Fruit fly (Drosophila melanogaster) whole organism, embryonic: ENCODE data around the gene CG11279.

Experiments used
- Abd-B ChIP-seq: fragments of 200-800 bp; sonication (Bioruptor generic); optimal IDR thresholded peaks from 2 replicates; lab custom pipeline; 2018; ENCODE audit warnings: missing biosample characterization, mild to moderate bottlenecking, missing genetic modification characterization, moderate library complexity
- Antp ChIP-seq: fragments of 200-800 bp; sonication (Bioruptor generic); optimal IDR thresholded peaks from 3 replicates; lab custom pipeline; 2016; ENCODE audit warnings: missing biosample characterization, missing genetic modification characterization
- B-H1 ChIP-seq: fragments of 200-800 bp; sonication (Bioruptor generic); IDR thresholded peaks from 3 replicates; pipeline ENCODE4 v1.3.6; 2022; ENCODE audit warnings: missing biosample characterization, missing genetic modification characterization
- Blimp-1 ChIP-seq: fragments of 200-800 bp; sonication (Bioruptor generic); optimal IDR thresholded peaks from 3 replicates; lab custom pipeline; 2018; ENCODE audit warnings: missing biosample characterization, missing genetic modification characterization, mild to moderate bottlenecking, moderate library complexity, missing genetic modification reagents
- CG12071 ChIP-seq: fragments of 200-800 bp; sonication (Bioruptor generic); optimal IDR thresholded peaks from 3 replicates; lab custom pipeline; 2018; ENCODE audit warnings: missing biosample characterization, mild to moderate bottlenecking, missing genetic modification characterization
- CG12236 ChIP-seq: fragments of 200-800 bp; sonication (Bioruptor generic); optimal IDR thresholded peaks from 2 replicates; lab custom pipeline; 2016; ENCODE audit warnings: missing biosample characterization, missing genetic modification characterization
- CG14860 ChIP-seq: fragments of 200-800 bp; sonication (Bioruptor generic); IDR thresholded peaks from 3 replicates; pipeline ENCODE4 v1.3.6; 2022; ENCODE audit warnings: missing biosample characterization, missing genetic modification characterization; ENCODE audit not compliant: partially characterized antibody
- CG15479 ChIP-seq: fragments of 200-800 bp; sonication (Bioruptor generic); optimal IDR thresholded peaks from 3 replicates; lab custom pipeline; 2019; ENCODE audit warnings: missing biosample characterization, mild to moderate bottlenecking, missing genetic modification characterization, moderate library complexity
- CG17328 ChIP-seq: fragments of 200-800 bp; sonication (Bioruptor generic); IDR thresholded peaks from 2 replicates; pipeline ENCODE4 v1.3.6; 2022; ENCODE audit warnings: missing biosample characterization, missing genetic modification characterization
- CG2120 ChIP-seq: fragments of 200-800 bp; sonication (Bioruptor generic); optimal IDR thresholded peaks from 3 replicates; lab custom pipeline; 2016; ENCODE audit warnings: missing biosample characterization, missing genetic modification characterization
- CG2199 ChIP-seq: fragments of 200-800 bp; sonication (Bioruptor generic); IDR thresholded peaks from 3 replicates; pipeline ENCODE4 v1.3.6; 2022; ENCODE audit warnings: missing biosample characterization, missing genetic modification characterization
- CG30403 ChIP-seq: fragments of 200-800 bp; sonication (Bioruptor generic); optimal IDR thresholded peaks from 3 replicates; lab custom pipeline; 2016; ENCODE audit warnings: missing biosample characterization, missing genetic modification characterization
- CG32767 ChIP-seq: fragments of 200-800 bp; sonication (Bioruptor generic); IDR thresholded peaks from 2 replicates; pipeline ENCODE4 v1.3.6; 2022; ENCODE audit warnings: missing biosample characterization, missing genetic modification characterization
- CG34224 ChIP-seq: fragments of 200-800 bp; sonication (Bioruptor generic); IDR thresholded peaks from 3 replicates; pipeline ENCODE4 v1.3.6; 2022; ENCODE audit warnings: missing biosample characterization, missing genetic modification characterization; ENCODE audit not compliant: partially characterized antibody
- CG4282 ChIP-seq: fragments of 200-800 bp; sonication (Bioruptor generic); optimal IDR thresholded peaks from 2 replicates; lab custom pipeline; 2016; ENCODE audit warnings: missing biosample characterization, missing genetic modification characterization
- CG4730 ChIP-seq: fragments of 200-800 bp; sonication (Bioruptor generic); IDR thresholded peaks from 2 replicates; pipeline ENCODE4 v1.3.6; 2022; ENCODE audit warnings: missing biosample characterization, missing genetic modification characterization
- CG6254 ChIP-seq: fragments of 200-800 bp; sonication (Bioruptor generic); optimal IDR thresholded peaks from 3 replicates; lab custom pipeline; 2017; ENCODE audit warnings: mild to moderate bottlenecking, missing biosample characterization, missing genetic modification reagents, missing genetic modification characterization
- CG7963 ChIP-seq: fragments of 200-800 bp; sonication (Bioruptor generic); IDR thresholded peaks from 3 replicates; pipeline ENCODE4 v1.3.6; 2022; ENCODE audit warnings: missing biosample characterization, missing genetic modification characterization; ENCODE audit not compliant: partially characterized antibody
- CG7987 ChIP-seq: fragments of 200-800 bp; sonication (Bioruptor generic); optimal IDR thresholded peaks from 2 replicates; lab custom pipeline; 2018; ENCODE audit warnings: missing biosample characterization, mild to moderate bottlenecking, missing genetic modification characterization, moderate library complexity
- CkIIα-i1 ChIP-seq: fragments of 200-800 bp; sonication (Bioruptor generic); IDR thresholded peaks from 2 replicates; pipeline ENCODE4 v1.3.6; 2022; ENCODE audit warnings: missing biosample characterization, missing genetic modification characterization
- GATAe ChIP-seq: fragments of 200-800 bp; sonication (Bioruptor generic); conservative IDR thresholded peaks from 2 replicates; pipeline ENCODE4 v1.3.6; 2022; ENCODE audit warnings: missing biosample characterization, missing genetic modification characterization
- Gug ChIP-seq: fragments of 200-800 bp; sonication (Bioruptor generic); IDR thresholded peaks from 4 replicates; pipeline ENCODE4 v1.3.6; 2022; ENCODE audit warnings: missing biosample characterization, missing genetic modification characterization
- H2.0 ChIP-seq: fragments of 200-800 bp; sonication (Bioruptor generic); IDR thresholded peaks from 2 replicates; pipeline ENCODE4 v1.3.6; 2022; ENCODE audit warnings: missing biosample characterization, missing genetic modification characterization
- Hr51 ChIP-seq, 2 experiments: fragments of 200-800 bp; sonication (Bioruptor generic); optimal IDR thresholded peaks; 2 replicates in 1 of 2; 3 replicates in 1 of 2; lab custom pipeline; 2016 to 2018; ENCODE audit warnings: missing biosample characterization in 2 of 2, missing genetic modification characterization in 2 of 2, mild to moderate bottlenecking in 1 of 2, moderate library complexity in 1 of 2
- Meics ChIP-seq: fragments of 200-800 bp; sonication (Bioruptor generic); optimal IDR thresholded peaks from 2 replicates; lab custom pipeline; 2017; ENCODE audit warnings: missing biosample characterization, mild to moderate bottlenecking, missing genetic modification characterization
- Mrtf ChIP-seq: fragments of 200-800 bp; sonication (Bioruptor generic); IDR thresholded peaks from 3 replicates; pipeline ENCODE4 v1.3.6; 2022; ENCODE audit warnings: missing biosample characterization, missing genetic modification characterization
- Nf-YA ChIP-seq: fragments of 200-800 bp; sonication (Bioruptor generic); IDR thresholded peaks from 2 replicates; pipeline ENCODE4 v1.3.6; 2022; ENCODE audit warnings: missing biosample characterization, missing genetic modification characterization
- Scr ChIP-seq: fragments of 200-800 bp; sonication (Bioruptor generic); IDR thresholded peaks from 2 replicates; pipeline ENCODE4 v1.3.6; 2022; ENCODE audit warnings: missing biosample characterization, missing genetic modification characterization; ENCODE audit not compliant: partially characterized antibody
- Sry-β ChIP-seq: fragments of 200-800 bp; sonication (Bioruptor generic); optimal IDR thresholded peaks from 2 replicates; lab custom pipeline; 2018; ENCODE audit warnings: missing biosample characterization, mild to moderate bottlenecking, missing genetic modification characterization, moderate library complexity
- Taf1 ChIP-seq: fragments of 200-800 bp; sonication (Bioruptor generic); IDR thresholded peaks from 2 replicates; pipeline ENCODE4 v1.3.6; 2022; ENCODE audit warnings: missing biosample characterization, missing genetic modification characterization
- Tbp ChIP-seq: fragments of >200 bp; optimal IDR thresholded peaks from 2 replicates; lab custom pipeline; 2018; ENCODE audit warnings: missing biosample characterization, missing genetic modification characterization
- Xrp1 ChIP-seq: fragments of 200-800 bp; sonication (Bioruptor generic); IDR thresholded peaks from 2 replicates; pipeline ENCODE4 v1.3.6; 2022; ENCODE audit warnings: missing biosample characterization, missing genetic modification characterization
- cad ChIP-seq: fragments of >200 bp; optimal IDR thresholded peaks from 2 replicates; lab custom pipeline; 2017; ENCODE audit warnings: missing biosample characterization, missing genetic modification characterization
- cg ChIP-seq: fragments of 200-800 bp; sonication (Bioruptor generic); optimal IDR thresholded peaks from 3 replicates; lab custom pipeline; 2019; ENCODE audit warnings: missing biosample characterization, mild to moderate bottlenecking, missing genetic modification characterization, moderate library complexity
- ci ChIP-seq: fragments of 200-800 bp; sonication (Bioruptor generic); IDR thresholded peaks from 3 replicates; pipeline ENCODE4 v1.3.6; 2022; ENCODE audit warnings: missing biosample characterization, missing genetic modification characterization
- dm ChIP-seq: fragments of 200-800 bp; sonication (Bioruptor generic); optimal IDR thresholded peaks from 3 replicates; lab custom pipeline; 2016; ENCODE audit warnings: missing biosample characterization, missing genetic modification characterization
- dpn ChIP-seq, 2 experiments: fragments of 200-800 bp; sonication (Bioruptor generic); optimal IDR thresholded peaks; 3 replicates each; lab custom pipeline; 2016; ENCODE audit warnings: missing biosample characterization in 2 of 2, missing genetic modification characterization in 2 of 2
- eyg ChIP-seq: fragments of 200-800 bp; sonication (Bioruptor generic); optimal IDR thresholded peaks from 3 replicates; lab custom pipeline; 2016; ENCODE audit warnings: missing biosample characterization, missing genetic modification characterization
- hbn ChIP-seq: fragments of 200-800 bp; sonication (Bioruptor generic); IDR thresholded peaks from 2 replicates; pipeline ENCODE4 v1.3.6; 2022; ENCODE audit warnings: missing biosample characterization, missing genetic modification characterization; ENCODE audit not compliant: partially characterized antibody
- jumu ChIP-seq: fragments of 200-800 bp; sonication (Bioruptor generic); optimal IDR thresholded peaks from 3 replicates; lab custom pipeline; 2016; ENCODE audit warnings: missing biosample characterization, missing genetic modification characterization
- ken ChIP-seq: fragments of 200-800 bp; sonication (Bioruptor generic); IDR thresholded peaks from 3 replicates; pipeline ENCODE4 v1.3.6; 2022; ENCODE audit warnings: missing biosample characterization, missing genetic modification characterization
- kni ChIP-seq: fragments of 200-800 bp; sonication (Bioruptor generic); optimal IDR thresholded peaks from 3 replicates; lab custom pipeline; 2017; ENCODE audit warnings: mild to moderate bottlenecking, missing biosample characterization, missing genetic modification reagents, missing genetic modification characterization
- phol ChIP-seq: fragments of 200-800 bp; sonication (Bioruptor generic); optimal IDR thresholded peaks from 3 replicates; lab custom pipeline; 2018; ENCODE audit warnings: missing biosample characterization, mild to moderate bottlenecking, missing genetic modification characterization, moderate library complexity
- slou ChIP-seq: fragments of 200-800 bp; sonication (Bioruptor generic); optimal IDR thresholded peaks from 3 replicates; lab custom pipeline; 2016; ENCODE audit warnings: missing biosample characterization, missing genetic modification characterization
- zen2 ChIP-seq: fragments of 200-800 bp; sonication (Bioruptor generic); IDR thresholded peaks from 3 replicates; pipeline ENCODE4 v1.3.6; 2022; ENCODE audit warnings: missing biosample characterization, missing genetic modification characterization; ENCODE audit not compliant: partially characterized antibody
- zfh2 ChIP-seq: fragments of 200-800 bp; sonication (Bioruptor generic); optimal IDR thresholded peaks from 2 replicates; lab custom pipeline; 2016; ENCODE audit warnings: missing biosample characterization, missing genetic modification characterization

CG11279 gene

dm6 chr3L:13033361-13033760, 13.4 kb upstream of the CG11279 start (continued):
- TF ChIP-seq phol (tag; lab: Kevin White, UChicago) (peak; percentile 10), CG14860 (GFP tag; lab: Robert Waterston, UW) (0 out of 3 replicates have a peak, but pooled peaks have one; percentile 43), Mrtf (GFP tag; lab: Robert Waterston, UW) (no peak), CG4730 (GFP tag; lab: Robert Waterston, UW) (no peak), CG4282 (GFP tag; lab: Kevin White, UChicago) (no peak), Xrp1 (GFP tag; lab: Robert Waterston, UW) (peak; percentile 22; the same call in 1 of the 2 replicates), kni (peak; percentile 24), CG12071 (GFP tag; lab: Kevin White, UChicago) (no peak), ci (GFP tag; lab: Robert Waterston, UW) (0 out of 3 replicates have a peak, but pooled peaks have one; percentile 15)

dm6 chr3L:13036706-13037457, 9.9 kb upstream of the CG11279 start, which contains the start of gene Srrm1:
Gene Srrm1 (plus strand): TSS chr3L:13036821.
- TF ChIP-seq H2.0 (GFP tag; lab: Robert Waterston, UW): no peak
- peak; percentile 23 for TF ChIP-seq Antp (GFP tag; lab: Kevin White, UChicago)
- peak; percentile 68 for TF ChIP-seq dm (GFP tag; lab: Kevin White, UChicago)
- peak; percentile 90 for TF ChIP-seq cg
- TF ChIP-seq CG30403: peak; percentile 59
- no peak for TF ChIP-seq CG2199 (GFP tag; lab: Robert Waterston, UW)
- peak; percentile 77 for TF ChIP-seq CG14860 (GFP tag; lab: Robert Waterston, UW)
- no peak for TF ChIP-seq CkIIα-i1 (GFP tag; lab: Robert Waterston, UW)
- 0 out of 3 replicates have a peak, but pooled peaks have one; percentile 23 for TF ChIP-seq B-H1 (GFP tag; lab: Robert Waterston, UW)
- TF ChIP-seq zfh2: peak; percentile 61
- TF ChIP-seq Taf1 (GFP tag; lab: Robert Waterston, UW): no peak
- TF ChIP-seq Nf-YA: no peak
- TF ChIP-seq jumu (GFP tag; lab: Kevin White, UChicago): peak; percentile 50
- no peak for TF ChIP-seq Tbp (GFP tag; lab: Kevin White, UChicago)
- peak; percentile 100 for TF ChIP-seq CG6254
- TF ChIP-seq CG7963 (GFP tag; lab: Robert Waterston, UW): peak; percentile 86
- peak; percentile 55; the same call in 2 of the 4 replicates for TF ChIP-seq Gug
- peak; percentile 87 for TF ChIP-seq hbn (GFP tag; lab: Robert Waterston, UW)
- TF ChIP-seq Meics (GFP tag; lab: Kevin White, UChicago): no peak
- 0 out of 2 replicates have a peak, but pooled peaks have one; percentile 49 for TF ChIP-seq CG17328 (GFP tag; lab: Robert Waterston, UW)
- no peak for TF ChIP-seq GATAe (GFP tag; lab: Robert Waterston, UW)
- TF ChIP-seq Scr: peak; percentile 88
- no peak for TF ChIP-seq slou (GFP tag; lab: Kevin White, UChicago)
- no peak for TF ChIP-seq CG15479 (GFP tag; lab: Kevin White, UChicago)
- no peak for TF ChIP-seq CG12236
- peak; percentile 1 for TF ChIP-seq eyg (GFP tag; lab: Kevin White, UChicago)
- peak; percentile 31 for TF ChIP-seq CG7987 (GFP tag; lab: Kevin White, UChicago)
- TF ChIP-seq CG2120 (GFP tag; lab: Kevin White, UChicago): peak; percentile 61
- TF ChIP-seq Abd-B (GFP tag; lab: Kevin White, UChicago): peak; percentile 23
- TF ChIP-seq CG34224 (GFP tag; lab: Robert Waterston, UW): peak; percentile 86
- no peak for TF ChIP-seq Blimp-1 (GFP tag; lab: Kevin White, UChicago)
- peak; percentile 58 for TF ChIP-seq Sry-β (GFP tag; lab: Kevin White, UChicago)
- peak; percentile 46 for TF ChIP-seq CG4282 (GFP tag; lab: Kevin White, UChicago)
- TF ChIP-seq dpn (GFP tag; optimal IDR thresholded peaks at IDR 0.05; lab: Kevin White, UChicago): peak; percentile 49 to 60
- 0 out of 2 replicates have a peak, but pooled peaks have one; percentile 9 for TF ChIP-seq CG32767 (GFP tag; lab: Robert Waterston, UW)
- peak; percentile 71 for TF ChIP-seq cad (GFP tag; lab: Kevin White, UChicago)
- TF ChIP-seq ken: 0 out of 3 replicates have a peak, but pooled peaks have one; percentile 28
- TF ChIP-seq Hr51 (GFP tag; optimal IDR thresholded peaks at IDR 0.05; lab: Kevin White, UChicago): peak in 1 of 2 experiments; percentile 48
- peak; percentile 61; the same call in 2 of the 3 replicates for TF ChIP-seq zen2 (GFP tag; lab: Robert Waterston, UW)
